Worm (Caenorhabditis elegans) whole organism, young adult: Measurements from ENCODE around the gene pdzd-8.

ENCODE experiments used
- B0261.1 ChIP-seq: sonication (generic microtip); optimal IDR thresholded peaks from 2 replicates; lab custom pipeline; 2016; ENCODE audit warnings: mild to moderate bottlenecking, missing genetic modification characterization, moderate library complexity, missing compliant biosample characterization
- B0336.3 ChIP-seq: fragments of 200-800 bp; sonication (Bioruptor generic); IDR thresholded peaks from 2 replicates; pipeline ENCODE4 v1.3.6; 2022; ENCODE audit warnings: missing genetic modification characterization, missing compliant biosample characterization
- D2030.7 ChIP-seq: fragments of 200-800 bp; sonication (Bioruptor generic); IDR thresholded peaks from 2 replicates; pipeline ENCODE4 v1.3.6; 2022; ENCODE audit warnings: missing genetic modification reagents, missing genetic modification characterization, missing compliant biosample characterization
- F52B5.7 ChIP-seq: sonication (generic microtip); optimal IDR thresholded peaks from 2 replicates; lab custom pipeline; 2016; ENCODE audit warnings: mild to moderate bottlenecking, missing genetic modification characterization, missing compliant biosample characterization
- K11D2.4 ChIP-seq: fragments of 200-800 bp; sonication (Bioruptor generic); IDR thresholded peaks from 2 replicates; pipeline ENCODE4 v1.3.6; 2022; ENCODE audit warnings: missing genetic modification reagents, missing genetic modification characterization, missing compliant biosample characterization
- K12H6.12 ChIP-seq: fragments of 200-800 bp; sonication (Bioruptor generic); optimal IDR thresholded peaks from 2 replicates; lab custom pipeline; 2018; ENCODE audit warnings: mild to moderate bottlenecking, missing genetic modification characterization, missing compliant biosample characterization
- T07F8.4 ChIP-seq: sonication (generic microtip); optimal IDR thresholded peaks from 2 replicates; lab custom pipeline; 2016; ENCODE audit warnings: mild to moderate bottlenecking, missing genetic modification characterization, moderate library complexity, missing compliant biosample characterization
- Y56A3A.18 ChIP-seq: fragments of 200-800 bp; sonication (Bioruptor generic); IDR thresholded peaks from 2 replicates; pipeline ENCODE4 v1.3.6; 2022; ENCODE audit warnings: missing genetic modification reagents, missing genetic modification characterization, missing compliant biosample characterization
- Y67H2A.10 ChIP-seq: fragments of 200-800 bp; sonication (Bioruptor generic); conservative IDR thresholded peaks from 2 replicates; pipeline ENCODE4 v1.3.6; 2022; ENCODE audit warnings: missing genetic modification reagents, missing genetic modification characterization, missing compliant biosample characterization
- ama-1 ChIP-seq, 3 experiments: fragments of 150-350 bp in 1 of 3; sonication (generic microtip) in 2 of 3; optimal IDR thresholded peaks; 2 replicates each; lab custom pipeline; 2014 to 2018; ENCODE audit warnings: missing biosample characterization in 2 of 3, missing genetic modification characterization in 2 of 3, missing genetic modification reagents in 2 of 3
- aptf-3 ChIP-seq: fragments of 200-800 bp; sonication (Bioruptor generic); IDR thresholded peaks from 2 replicates; pipeline ENCODE4 v1.3.6; 2022; ENCODE audit warnings: missing genetic modification characterization, missing compliant biosample characterization
- atf-7 ChIP-seq: sonication (generic microtip); optimal IDR thresholded peaks from 2 replicates; lab custom pipeline; 2017; ENCODE audit warnings: mild to moderate bottlenecking, missing genetic modification characterization, missing compliant biosample characterization
- bed-1 ChIP-seq: fragments of 200-800 bp; sonication (Bioruptor generic); IDR thresholded peaks from 2 replicates; pipeline ENCODE4 v1.3.6; 2022; ENCODE audit warnings: missing genetic modification reagents, missing genetic modification characterization, missing compliant biosample characterization
- bed-2 ChIP-seq: fragments of 200-800 bp; sonication (Bioruptor generic); IDR thresholded peaks from 2 replicates; pipeline ENCODE4 v1.3.6; 2022; ENCODE audit warnings: missing genetic modification reagents, missing genetic modification characterization, missing compliant biosample characterization
- ccch-3 ChIP-seq: fragments of 200-800 bp; sonication (Bioruptor generic); optimal IDR thresholded peaks from 2 replicates; lab custom pipeline; 2018; ENCODE audit warnings: mild to moderate bottlenecking, missing genetic modification characterization, missing compliant biosample characterization
- chd-7 ChIP-seq: sonication (generic microtip); optimal IDR thresholded peaks from 2 replicates; lab custom pipeline; 2016; ENCODE audit warnings: mild to moderate bottlenecking, missing genetic modification characterization, moderate library complexity, missing compliant biosample characterization
- dox-1 ChIP-seq: fragments of 200-800 bp; sonication (Bioruptor generic); IDR thresholded peaks from 2 replicates; pipeline ENCODE4 v1.3.6; 2022; ENCODE audit warnings: missing genetic modification reagents, missing genetic modification characterization, missing compliant biosample characterization
- egrh-3 ChIP-seq: fragments of 200-800 bp; sonication (Bioruptor generic); IDR thresholded peaks from 2 replicates; pipeline ENCODE4 v1.3.6; 2022; ENCODE audit warnings: missing genetic modification reagents, missing genetic modification characterization, missing compliant biosample characterization
- ekl-4 ChIP-seq: fragments of 200-800 bp; sonication (Bioruptor generic); IDR thresholded peaks from 2 replicates; pipeline ENCODE4 v1.3.6; 2022; ENCODE audit warnings: missing genetic modification reagents, missing genetic modification characterization, missing compliant biosample characterization
- him-1 ChIP-seq: sonication (generic microtip); optimal IDR thresholded peaks from 2 replicates; lab custom pipeline; 2016; ENCODE audit warnings: missing genotype, missing genetic modification reagents, missing genetic modification characterization, missing compliant biosample characterization
- hmg-1.2 ChIP-seq: fragments of 200-800 bp; sonication (Bioruptor generic); IDR thresholded peaks from 2 replicates; pipeline ENCODE4 v1.3.6; 2022; ENCODE audit warnings: missing genetic modification reagents, missing genetic modification characterization, missing compliant biosample characterization
- hrde-1 ChIP-seq: sonication (generic microtip); optimal IDR thresholded peaks from 2 replicates; lab custom pipeline; 2016; ENCODE audit warnings: missing genetic modification characterization, mild to moderate bottlenecking, missing compliant biosample characterization, moderate library complexity, missing genotype, missing genetic modification reagents, borderline replicate concordance
- hsf-1 ChIP-seq: fragments of 200-800 bp; sonication (Bioruptor generic); IDR thresholded peaks from 2 replicates; pipeline ENCODE4 v1.3.6; 2022; ENCODE audit warnings: missing genetic modification reagents, missing genetic modification characterization, missing compliant biosample characterization
- let-607 ChIP-seq, 2 experiments: fragments of 200-800 bp in 1 of 2; sonication (Bioruptor generic) in 1 of 2; sonication (generic microtip) in 1 of 2; optimal IDR thresholded peaks; 2 replicates each; lab custom pipeline; 2016 to 2018; ENCODE audit warnings: mild to moderate bottlenecking in 2 of 2, missing compliant biosample characterization in 2 of 2, missing genetic modification characterization in 2 of 2, moderate library complexity in 2 of 2, missing genotype in 1 of 2
- lin-26 ChIP-seq: fragments of 200-800 bp; sonication (Bioruptor generic); IDR thresholded peaks from 2 replicates; pipeline ENCODE4 v1.3.6; 2022; ENCODE audit warnings: missing genetic modification reagents, missing genetic modification characterization, missing compliant biosample characterization
- lin-40 ChIP-seq: sonication (generic microtip); optimal IDR thresholded peaks from 2 replicates; lab custom pipeline; 2016; ENCODE audit warnings: missing genetic modification characterization, mild to moderate bottlenecking, missing compliant biosample characterization, missing genotype, missing genetic modification reagents
- madf-6 ChIP-seq: fragments of 200-800 bp; sonication (Bioruptor generic); IDR thresholded peaks from 2 replicates; pipeline ENCODE4 v1.3.6; 2022; ENCODE audit warnings: missing genetic modification reagents, missing genetic modification characterization, missing compliant biosample characterization
- mcd-1 ChIP-seq: fragments of 200-800 bp; sonication (Bioruptor generic); IDR thresholded peaks from 2 replicates; pipeline ENCODE4 v1.3.6; 2022; ENCODE audit warnings: missing genetic modification reagents, missing genetic modification characterization, missing compliant biosample characterization
- mel-28 ChIP-seq: sonication (generic microtip); optimal IDR thresholded peaks from 2 replicates; lab custom pipeline; 2016; ENCODE audit warnings: borderline replicate concordance, mild to moderate bottlenecking, missing genetic modification characterization, missing compliant biosample characterization
- mxl-1 ChIP-seq: sonication (generic microtip); optimal IDR thresholded peaks from 2 replicates; lab custom pipeline; 2016; ENCODE audit warnings: missing genetic modification characterization, missing compliant biosample characterization
- nfyb-1 ChIP-seq: fragments of 200-800 bp; sonication (Bioruptor generic); IDR thresholded peaks from 2 replicates; pipeline ENCODE4 v1.3.6; 2022; ENCODE audit warnings: missing genetic modification reagents, missing genetic modification characterization, missing compliant biosample characterization
- nhr-27 ChIP-seq: fragments of 200-800 bp; sonication (Bioruptor generic); optimal IDR thresholded peaks from 2 replicates; lab custom pipeline; 2018; ENCODE audit warnings: mild to moderate bottlenecking, missing genetic modification characterization, moderate library complexity, missing compliant biosample characterization
- nhr-80 ChIP-seq: sonication (generic microtip); optimal IDR thresholded peaks from 2 replicates; lab custom pipeline; 2016; ENCODE audit warnings: missing genetic modification characterization, missing compliant biosample characterization
- nhr-90 ChIP-seq: sonication (generic microtip); optimal IDR thresholded peaks from 2 replicates; lab custom pipeline; 2016; ENCODE audit warnings: missing genotype, mild to moderate bottlenecking, missing genetic modification characterization, missing compliant biosample characterization
- rcor-1 ChIP-seq: fragments of 200-800 bp; sonication (Bioruptor generic); IDR thresholded peaks from 2 replicates; pipeline ENCODE4 v1.3.6; 2022; ENCODE audit warnings: missing genetic modification reagents, missing genetic modification characterization, missing compliant biosample characterization
- sptf-2 ChIP-seq: fragments of 200-800 bp; sonication (Bioruptor generic); optimal IDR thresholded peaks from 2 replicates; lab custom pipeline; 2018; ENCODE audit warnings: mild to moderate bottlenecking, missing genetic modification characterization, missing compliant biosample characterization
- tbp1 ChIP-seq: fragments of 200-800 bp; sonication (Bioruptor generic); optimal IDR thresholded peaks from 2 replicates; lab custom pipeline; 2018; ENCODE audit warnings: mild to moderate bottlenecking, missing genetic modification characterization, missing compliant biosample characterization
- zfh-2 ChIP-seq: fragments of 200-800 bp; sonication (Bioruptor generic); conservative IDR thresholded peaks from 2 replicates; pipeline ENCODE4 v1.3.6; 2022; ENCODE audit warnings: missing genetic modification reagents, missing genetic modification characterization, missing compliant biosample characterization
- ztf-18 ChIP-seq: sonication (generic microtip); optimal IDR thresholded peaks from 2 replicates; lab custom pipeline; 2016; ENCODE audit warnings: missing genotype, mild to moderate bottlenecking, missing genetic modification characterization, missing compliant biosample characterization
- ztf-25 ChIP-seq: fragments of 200-800 bp; sonication (Bioruptor generic); IDR thresholded peaks from 2 replicates; pipeline ENCODE4 v1.3.6; 2022; ENCODE audit warnings: missing genetic modification reagents, missing genetic modification characterization, missing compliant biosample characterization
- ztf-26 ChIP-seq: sonication (generic microtip); optimal IDR thresholded peaks from 2 replicates; lab custom pipeline; 2017; ENCODE audit warnings: missing genetic modification characterization, missing compliant biosample characterization
- ztf-6 ChIP-seq: fragments of 200-800 bp; sonication (Bioruptor generic); IDR thresholded peaks from 2 replicates; pipeline ENCODE4 v1.3.6; 2022; ENCODE audit warnings: missing genetic modification reagents, missing genetic modification characterization, missing compliant biosample characterization

pdzd-8 gene

ce11 chrIV:8979062-8979612 lies 3.8 kb downstream of the pdzd-8 start:
- TF ChIP-seq ztf-6 (GFP tag; lab: Robert Waterston, UW): no peak
- TF ChIP-seq F52B5.7 (tag; lab: Kevin White, UChicago): peak; percentile 9
- no peak for TF ChIP-seq bed-2
- 0 out of 2 replicates have a peak, but pooled peaks have one; percentile 16 for TF ChIP-seq dox-1
- no peak for TF ChIP-seq K11D2.4 (GFP tag; lab: Robert Waterston, UW)
- TF ChIP-seq ztf-26 (tag; lab: Kevin White, UChicago): peak; percentile 5
- no peak for TF ChIP-seq let-607 (tag; optimal IDR thresholded peaks at IDR 0.05; lab: Kevin White, UChicago)
- no peak for TF ChIP-seq hmg-1.2 (GFP tag; lab: Robert Waterston, UW)
- no peak for TF ChIP-seq B0336.3 (GFP tag; lab: Robert Waterston, UW)
- TF ChIP-seq hrde-1 (tag; lab: Kevin White, UChicago): peak; percentile 0
- TF ChIP-seq zfh-2 (GFP tag; lab: Robert Waterston, UW): peak; percentile 85; the same call in 1 of the 2 replicates
- peak; percentile 68; the same call in 1 of the 2 replicates for TF ChIP-seq egrh-3 (GFP tag; lab: Robert Waterston, UW)
- TF ChIP-seq K12H6.12 (tag; lab: Kevin White, UChicago): no peak
- TF ChIP-seq rcor-1 (GFP tag; lab: Robert Waterston, UW): no peak
- peak; percentile 26; the same call in 1 of the 2 replicates for TF ChIP-seq mcd-1 (GFP tag; lab: Robert Waterston, UW)
- no peak for TF ChIP-seq chd-7
- no peak for TF ChIP-seq B0261.1 (tag; lab: Kevin White, UChicago)
- TF ChIP-seq ekl-4 (GFP tag; lab: Robert Waterston, UW): 0 out of 2 replicates have a peak, but pooled peaks have one; percentile 8
- TF ChIP-seq lin-26 (GFP tag; lab: Robert Waterston, UW): 0 out of 2 replicates have a peak, but pooled peaks have one; percentile 30
- TF ChIP-seq nhr-27 (tag; lab: Kevin White, UChicago): peak; percentile 64

ce11 chrIV:8979695-8980094 lies 4.4 kb downstream of the pdzd-8 start, which contains the start of gene col-119:
col-119 (minus strand) TSS chrIV:8979795.
- TF ChIP-seq hsf-1 (GFP tag; lab: Robert Waterston, UW): no peak
- no peak for TF ChIP-seq sptf-2
- no peak for TF ChIP-seq Y67H2A.10
- no peak for TF ChIP-seq rcor-1 (GFP tag; lab: Robert Waterston, UW)
- TF ChIP-seq ccch-3 (GFP tag; lab: Kevin White, UChicago): no peak
- TF ChIP-seq mcd-1 (GFP tag; lab: Robert Waterston, UW): no peak
- peak; percentile 34 for TF ChIP-seq lin-40 (tag; lab: Kevin White, UChicago)
- peak; percentile 0 for TF ChIP-seq nhr-80 (tag; lab: Kevin White, UChicago)
- TF ChIP-seq nhr-27 (tag; lab: Kevin White, UChicago): no peak
- TF ChIP-seq atf-7 (tag; lab: Kevin White, UChicago): no peak

ce11 chrIV:8984566-8984965 lies 9.2 kb downstream of the pdzd-8 start, which contains the start of gene nstp-1:
nstp-1 (plus strand) TSS chrIV:8984866.
- TF ChIP-seq bed-1 (GFP tag; lab: Robert Waterston, UW) (no peak), ztf-25 (GFP tag; lab: Robert Waterston, UW) (no peak), nhr-90 (no peak), ztf-18 (no peak), nfyb-1 (GFP tag; lab: Robert Waterston, UW) (no peak), sptf-2 (no peak), ama-1 (optimal IDR thresholded peaks at IDR 0.05; lab: Kevin White, UChicago) (no peak), ama-1 (GFP tag; optimal IDR thresholded peaks at IDR 0.05; lab: Kevin White, UChicago) (no peak), tbp1 (GFP tag; lab: Kevin White, UChicago) (no peak), madf-6 (GFP tag; lab: Robert Waterston, UW) (no peak), him-1 (tag; lab: Kevin White, UChicago) (no peak), mel-28 (no peak), D2030.7 (GFP tag; lab: Robert Waterston, UW) (no peak), mxl-1 (no peak), T07F8.4 (no peak), Y56A3A.18 (no peak), aptf-3 (GFP tag; lab: Robert Waterston, UW) (no peak)
